Worm (Caenorhabditis elegans) whole organism, L2 larva: ENCODE data around the gene tald-1.

Source experiments
- crh-2 ChIP-seq: sonication (generic microtip); optimal IDR thresholded peaks from 2 replicates; lab custom pipeline; 2017; ENCODE audit warnings: missing biosample characterization, missing genetic modification characterization
- snpc-4 ChIP-seq: fragments of 150-350 bp; optimal IDR thresholded peaks from 2 replicates; lab custom pipeline; 2014; ENCODE audit warnings: missing biosample characterization, missing genetic modification characterization

- TF ChIP-seq snpc-4 (tag; lab: Kevin White, UChicago) (no peak), crh-2 (tag; lab: Kevin White, UChicago) (no peak)
Observed at ce11 chrIV:4422029-4422428, 35.6 kb downstream of the tald-1 start, which contains the start of gene clec-175.
